ENCODE assay signal across 1 worm cellular context in the genomic region with DNA sequence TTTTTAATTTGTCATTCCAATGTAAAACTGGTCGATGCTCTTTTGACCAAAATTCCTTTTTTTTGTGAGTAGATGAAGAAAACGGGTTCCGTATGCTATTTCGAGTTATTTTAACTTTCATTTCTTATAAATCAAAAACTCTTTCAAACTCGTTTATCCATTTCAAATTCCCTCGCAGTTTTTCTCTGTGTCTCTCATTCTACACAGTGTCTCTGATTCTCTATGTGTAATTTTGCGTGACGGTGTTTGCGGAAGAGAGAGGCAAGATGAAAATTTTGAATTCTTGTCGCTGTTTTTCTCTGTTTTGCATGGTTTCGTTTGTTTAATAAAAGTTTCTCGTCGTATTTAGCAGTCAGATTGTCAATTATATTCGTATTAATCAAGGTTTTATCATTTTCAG.
TF ChIP-seq lines count a peak whose summit lies in the region.

A gene (plus strand): TSS at position 399 of the 400 bp plus-strand sequence.

TF ChIP-seq in whole organism, L1 larva, 84 proteins besides CTCF, POLR2A, EP300 and RAD21 (continued from another document):
- TF ChIP-seq tbx-2 (tag; optimal IDR thresholded peaks at IDR 0.05; lab: Kevin White, UChicago), result peak; percentile 94
- TF ChIP-seq blmp-1 (tag; optimal IDR thresholded peaks at IDR 0.05; lab: Kevin White, UChicago), result no peak
- TF ChIP-seq grh-1 (GFP tag; IDR thresholded peaks at IDR 0.05; lab: Robert Waterston, UW), result peak; percentile 95
- TF ChIP-seq pag-3 (tag; optimal IDR thresholded peaks at IDR 0.05; lab: Kevin White, UChicago; ENCODE audit: borderline replicate concordance, insufficient read depth), result no peak
- TF ChIP-seq hpl-2 (GFP tag; optimal IDR thresholded peaks at IDR 0.05; lab: Kevin White, UChicago), result no peak
- peak; percentile 99 for TF ChIP-seq elt-2 (tag; optimal IDR thresholded peaks at IDR 0.05; lab: Kevin White, UChicago)
- TF ChIP-seq unc-86 (tag; optimal IDR thresholded peaks at IDR 0.05; lab: Kevin White, UChicago), result peak; percentile 92
- peak; percentile 90 for TF ChIP-seq snpc-4 (tag; optimal IDR thresholded peaks at IDR 0.05; lab: Kevin White, UChicago)
- TF ChIP-seq alr-1 (tag; optimal IDR thresholded peaks at IDR 0.05; lab: Kevin White, UChicago; ENCODE audit: borderline replicate concordance), result no peak
- TF ChIP-seq egl-13 (tag; optimal IDR thresholded peaks at IDR 0.05; lab: Kevin White, UChicago), result peak; percentile 85
- TF ChIP-seq swsn-7 (tag; optimal IDR thresholded peaks at IDR 0.05; lab: Kevin White, UChicago), result peak; percentile 95
- TF ChIP-seq nhr-237 (tag; optimal IDR thresholded peaks at IDR 0.05; lab: Kevin White, UChicago), result peak; percentile 50
- TF ChIP-seq zag-1 (tag; optimal IDR thresholded peaks at IDR 0.05; lab: Kevin White, UChicago), result peak; percentile 37
- peak; percentile 50 for TF ChIP-seq aha-1 (tag; optimal IDR thresholded peaks at IDR 0.05; lab: Kevin White, UChicago)
- peak; percentile 88 for TF ChIP-seq lin-14 (GFP tag; optimal IDR thresholded peaks at IDR 0.05; lab: Kevin White, UChicago)
- peak; percentile 97 for TF ChIP-seq rnt-1 (tag; optimal IDR thresholded peaks at IDR 0.05; lab: Kevin White, UChicago)
- no peak for TF ChIP-seq hlh-17 (GFP tag; optimal IDR thresholded peaks at IDR 0.05; lab: Kevin White, UChicago; ENCODE audit: borderline replicate concordance)
- peak in 1 of 2 experiments; percentile 1 for TF ChIP-seq egl-27 (tag; optimal IDR thresholded peaks at IDR 0.05; lab: Kevin White, UChicago)
- TF ChIP-seq ces-1 (GFP tag; optimal IDR thresholded peaks at IDR 0.05; lab: Kevin White, UChicago), result no peak
- TF ChIP-seq xbp-1 (tag; optimal IDR thresholded peaks at IDR 0.05; lab: Kevin White, UChicago), result peak; percentile 94
- TF ChIP-seq sup-37 (GFP tag; optimal IDR thresholded peaks at IDR 0.05; lab: Kevin White, UChicago), result peak; percentile 52
- TF ChIP-seq lin-15B (tag; optimal IDR thresholded peaks at IDR 0.05; lab: Kevin White, UChicago), result peak; percentile 77
- peak; percentile 80 for TF ChIP-seq mab-9 (GFP tag; IDR thresholded peaks at IDR 0.05; lab: Robert Waterston, UW)
- TF ChIP-seq unc-62 (GFP tag; optimal IDR thresholded peaks at IDR 0.05; lab: Kevin White, UChicago), result no peak
- TF ChIP-seq skn-1 (tag; optimal IDR thresholded peaks at IDR 0.05; lab: Kevin White, UChicago), result peak; percentile 94
- TF ChIP-seq sptf-1 (tag; optimal IDR thresholded peaks at IDR 0.05; lab: Kevin White, UChicago), result no peak
- TF ChIP-seq fkh-8 (tag; optimal IDR thresholded peaks at IDR 0.05; lab: Kevin White, UChicago), result peak; percentile 66
- TF ChIP-seq lsy-2 (tag; optimal IDR thresholded peaks at IDR 0.05; lab: Kevin White, UChicago), result peak; percentile 95
- TF ChIP-seq irx-1 (tag; optimal IDR thresholded peaks at IDR 0.05; lab: Kevin White, UChicago), result peak; percentile 84
- peak; percentile 79 for TF ChIP-seq pax-3 (tag; optimal IDR thresholded peaks at IDR 0.05; lab: Kevin White, UChicago)
- TF ChIP-seq fkh-10 (GFP tag; optimal IDR thresholded peaks at IDR 0.05; lab: Kevin White, UChicago), result peak; percentile 21
- peak; percentile 95 for TF ChIP-seq nhr-85 (tag; lab: Kevin White, UChicago)
